Worm (Caenorhabditis elegans) whole organism, L3 larva: ENCODE measurements around the gene F22E12.1.

Experiments
- aly-2 ChIP-seq: fragments of 150-350 bp; optimal IDR thresholded peaks from 2 replicates; lab custom pipeline; 2014; ENCODE audit warnings: missing biosample characterization, missing genetic modification characterization
- ama-1 ChIP-seq: fragments of 150-350 bp; optimal IDR thresholded peaks from 2 replicates; lab custom pipeline; 2018
- ceh-9 ChIP-seq: sonication (generic microtip); optimal IDR thresholded peaks from 2 replicates; lab custom pipeline; 2018; ENCODE audit warnings: missing biosample characterization, missing genetic modification characterization
- daf-12 ChIP-seq: fragments of 150-350 bp; optimal IDR thresholded peaks from 2 replicates; lab custom pipeline; 2014; ENCODE audit warnings: missing biosample characterization, missing genetic modification reagents, missing genetic modification characterization
- egl-27 ChIP-seq: sonication (generic microtip); optimal IDR thresholded peaks from 4 replicates; lab custom pipeline; 2017; ENCODE audit warnings: missing biosample characterization, missing genetic modification reagents, missing genetic modification characterization
- fkh-10 ChIP-seq: sonication (generic microtip); optimal IDR thresholded peaks from 2 replicates; lab custom pipeline; 2017; ENCODE audit warnings: missing biosample characterization, missing genetic modification reagents, missing genetic modification characterization
- nhr-43 ChIP-seq: sonication (generic microtip); optimal IDR thresholded peaks from 2 replicates; lab custom pipeline; 2016; ENCODE audit warnings: mild to moderate bottlenecking, missing genetic modification characterization, missing compliant biosample characterization; ENCODE audit not compliant: poor library complexity, severe bottlenecking
- nhr-67 ChIP-seq: fragments of 150-350 bp; optimal IDR thresholded peaks from 2 replicates; lab custom pipeline; 2014; ENCODE audit warnings: missing biosample characterization, missing genetic modification characterization
- pha-4 ChIP-seq: fragments of 150-350 bp; optimal IDR thresholded peaks from 2 replicates; lab custom pipeline; 2014; ENCODE audit warnings: missing biosample characterization, missing genetic modification reagents, missing genetic modification characterization
- pqm-1 ChIP-seq: fragments of 150-350 bp; optimal IDR thresholded peaks from 2 replicates; lab custom pipeline; 2017; ENCODE audit warnings: missing biosample characterization, missing genetic modification characterization, inconsistent platforms
- zag-1 ChIP-seq: fragments of 150-350 bp; optimal IDR thresholded peaks from 2 replicates; lab custom pipeline; 2014; ENCODE audit warnings: missing biosample characterization, missing genetic modification characterization
- ztf-11 ChIP-seq: fragments of 150-350 bp; optimal IDR thresholded peaks from 2 replicates; lab custom pipeline; 2014; ENCODE audit warnings: missing biosample characterization, missing genetic modification characterization

ce11 chrV:10485389-10485788, 28.2 kb upstream of the F22E12.1 start:
- TF ChIP-seq zag-1 (tag; lab: Kevin White, UChicago) (no peak), fkh-10 (GFP tag; lab: Kevin White, UChicago) (no peak), daf-12 (tag; lab: Kevin White, UChicago) (no peak), ztf-11 (tag; lab: Kevin White, UChicago) (no peak), nhr-43 (tag; lab: Kevin White, UChicago) (no peak), aly-2 (tag; lab: Kevin White, UChicago) (no peak), ama-1 (lab: Kevin White, UChicago) (no peak), egl-27 (tag; lab: Kevin White, UChicago) (no peak), nhr-67 (tag; lab: Kevin White, UChicago) (no peak), ceh-9 (no peak), pqm-1 (tag; lab: Kevin White, UChicago) (peak; percentile 59), pha-4 (tag; lab: Kevin White, UChicago) (no peak)
